Fruit fly (Drosophila melanogaster) whole organism, larva: ENCODE data around the gene Nle.

Experiments used
- noc ChIP-seq: fragments of 200-800 bp; sonication (Bioruptor generic); optimal IDR thresholded peaks from 3 replicates; lab custom pipeline; 2019; ENCODE audit warnings: missing biosample characterization, mild to moderate bottlenecking, missing genetic modification characterization, moderate library complexity

The Nle gene

DNA sequence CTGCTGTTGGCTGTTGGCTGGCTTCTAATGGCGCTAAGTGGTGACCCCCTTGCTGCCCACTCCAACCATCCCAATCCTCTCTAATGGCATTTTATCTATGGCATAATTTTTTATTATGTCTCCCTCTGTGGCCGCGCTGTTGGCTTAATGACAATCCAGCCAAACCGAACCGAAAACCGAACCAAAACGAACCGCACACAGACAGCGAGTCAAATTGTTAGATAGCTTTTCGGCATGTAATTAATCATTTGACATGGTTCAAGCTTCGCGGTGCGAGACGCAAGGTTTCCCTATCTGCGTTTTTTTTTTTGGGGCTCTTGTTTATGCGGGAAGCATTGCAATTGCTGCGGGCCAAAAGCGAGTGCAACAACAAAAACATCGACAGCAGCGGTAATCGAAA, 40.2 kb downstream of the Nle start:
- TF ChIP-seq noc = no peak

- TF ChIP-seq noc = no peak
Measured at dm6 chr2L:526924-527307, 41.0 kb downstream of the Nle start.

DNA sequence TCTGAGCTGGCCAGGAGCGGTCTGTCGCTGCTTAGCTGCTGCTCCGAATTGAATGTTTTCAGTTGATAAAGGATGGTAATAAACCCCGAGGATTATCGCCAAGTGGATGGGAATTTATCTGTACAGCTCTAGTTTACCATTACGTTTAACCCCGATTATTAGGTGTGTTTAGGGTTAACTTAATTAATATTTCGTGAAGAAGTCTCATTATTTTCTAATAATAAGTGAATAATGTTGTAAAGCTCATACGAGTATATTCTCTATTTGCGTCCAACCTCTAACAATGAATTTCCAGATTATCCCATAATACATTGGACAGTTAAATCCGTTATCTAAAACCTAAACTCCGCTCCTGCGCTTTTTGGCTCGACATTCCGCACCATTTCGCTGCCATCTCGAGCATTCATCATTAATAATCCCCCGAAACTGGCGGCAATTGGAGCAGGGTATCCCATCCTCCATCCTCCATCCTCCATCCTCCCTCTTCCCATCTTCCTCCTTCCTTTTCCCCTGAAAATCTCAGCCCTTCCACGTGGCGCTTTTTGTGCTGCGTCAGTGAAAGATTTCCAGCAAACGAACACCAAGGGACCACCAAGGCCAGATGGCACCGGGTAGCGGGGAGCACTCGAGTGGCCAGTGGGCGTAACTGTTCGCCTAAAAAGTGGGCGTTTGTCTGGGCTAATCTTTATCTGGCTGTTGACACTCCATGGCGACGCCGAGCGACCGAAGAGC, 41.6 kb downstream of the Nle start:
- no peak for TF ChIP-seq noc

- no peak for TF ChIP-seq noc
Measured at dm6 chr2L:525547-526180, 42.3 kb downstream of the Nle start.

- TF ChIP-seq noc = no peak
Measured at dm6 chr2L:524515-524920, 43.4 kb downstream of the Nle start.

DNA sequence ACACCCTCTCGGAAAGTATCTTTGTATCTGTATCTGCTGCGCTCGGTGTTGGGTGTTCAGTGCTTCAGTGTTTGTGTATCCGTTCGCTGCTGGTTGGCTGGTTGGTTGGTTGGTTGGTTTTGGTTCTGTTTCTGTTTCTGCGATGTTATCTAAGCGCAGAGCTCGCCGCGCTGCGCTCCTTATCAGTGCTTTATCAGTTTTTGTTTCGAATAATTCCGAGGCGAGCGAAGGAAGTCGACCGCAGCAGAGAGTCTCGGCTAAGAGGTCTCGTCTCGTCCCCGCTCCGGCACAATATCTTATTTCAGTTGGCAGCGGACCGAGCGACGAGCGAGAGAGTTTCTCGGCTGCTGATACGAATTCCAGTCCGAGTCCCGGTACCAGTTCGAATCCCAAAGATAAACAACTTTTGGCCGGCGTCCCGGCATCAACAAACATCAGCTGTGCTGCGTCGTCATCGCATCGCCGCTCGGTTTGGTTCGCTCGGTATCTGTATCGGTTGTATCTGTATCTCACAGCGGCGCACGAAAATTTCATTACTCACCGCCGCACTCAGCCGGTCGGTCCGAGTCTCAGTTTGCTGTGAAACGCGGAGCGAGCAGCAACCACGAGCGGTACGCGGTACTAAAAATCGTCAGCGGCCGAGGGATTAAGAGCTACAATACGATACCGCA, 44.6 kb downstream of the Nle start:
- peak; percentile 61 for TF ChIP-seq noc

dm6 chr2L:522752-523151, 45.2 kb downstream of the Nle start:
- no peak for TF ChIP-seq noc

DNA sequence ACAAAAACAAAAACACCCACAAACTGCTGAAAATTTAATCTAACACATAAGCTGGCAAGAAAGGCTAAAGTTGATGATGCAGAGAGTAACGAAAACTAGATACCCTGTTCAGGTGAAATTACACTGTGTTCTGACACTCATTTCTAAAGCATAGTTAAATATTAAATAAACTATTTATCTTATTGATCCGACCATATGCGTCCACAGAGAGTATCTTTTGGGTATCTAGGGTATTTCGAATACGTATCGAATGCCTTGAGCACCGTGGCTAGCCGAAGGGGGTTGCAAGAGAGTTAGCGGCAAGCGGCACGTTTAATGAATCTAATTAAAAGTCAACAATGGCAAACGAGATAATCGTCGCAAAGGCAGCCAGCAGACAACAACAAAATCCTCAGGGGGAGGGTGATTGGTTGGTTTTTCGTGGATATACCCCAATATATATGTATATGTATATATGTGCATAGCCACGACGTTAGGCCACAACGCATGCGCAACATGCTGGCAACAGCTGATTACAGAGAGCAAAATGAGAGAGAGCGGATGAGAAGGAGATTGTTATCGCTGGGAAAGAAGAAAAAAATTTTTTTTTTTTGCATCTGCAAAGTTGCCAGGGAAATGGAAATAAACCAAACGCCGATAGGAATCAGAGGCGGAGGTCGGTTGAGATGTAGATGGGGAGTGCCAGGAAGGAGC, 45.8 kb downstream of the Nle start:
- peak; percentile 18 for TF ChIP-seq noc

DNA sequence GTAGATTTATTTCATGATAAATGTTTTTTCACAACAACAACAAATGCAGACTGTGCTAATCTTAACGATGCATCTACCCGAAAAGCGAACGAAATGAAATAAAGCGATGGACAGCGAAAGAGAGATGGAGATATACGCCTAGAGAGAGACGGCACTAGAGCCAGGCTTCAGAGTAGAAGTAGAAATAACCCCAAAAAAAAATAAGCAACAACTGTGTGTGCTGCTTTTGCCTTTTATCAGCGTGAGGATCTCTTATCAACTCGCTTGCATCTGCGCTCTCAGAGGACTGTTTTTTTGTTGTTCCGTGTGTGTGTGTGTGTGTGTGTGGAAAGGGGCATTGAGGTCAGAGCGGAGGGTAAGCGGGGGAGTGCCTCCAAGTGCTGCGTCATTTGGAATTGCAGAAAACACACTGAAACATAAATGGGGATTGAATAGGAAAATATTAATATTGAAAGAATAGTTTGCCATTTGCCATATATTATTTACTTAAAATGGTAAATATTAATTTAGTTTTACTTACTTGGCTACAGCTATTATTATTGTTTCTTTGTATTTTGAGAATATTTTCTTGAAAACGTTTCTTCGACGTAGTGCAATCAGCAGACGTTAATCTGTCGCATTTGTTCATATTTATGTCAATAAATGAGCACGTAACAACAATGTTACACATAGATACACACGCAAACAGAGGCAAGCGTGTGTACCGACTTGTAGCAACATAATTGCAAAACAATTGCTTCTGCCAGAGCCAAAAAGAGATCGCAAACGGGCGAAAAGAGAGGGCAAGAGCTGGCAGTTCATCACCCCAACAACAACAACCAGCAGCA, 46.7 kb downstream of the Nle start:
- no peak for TF ChIP-seq noc

- no peak for TF ChIP-seq noc
Measured at dm6 chr2L:520331-521000, 47.5 kb downstream of the Nle start.

DNA sequence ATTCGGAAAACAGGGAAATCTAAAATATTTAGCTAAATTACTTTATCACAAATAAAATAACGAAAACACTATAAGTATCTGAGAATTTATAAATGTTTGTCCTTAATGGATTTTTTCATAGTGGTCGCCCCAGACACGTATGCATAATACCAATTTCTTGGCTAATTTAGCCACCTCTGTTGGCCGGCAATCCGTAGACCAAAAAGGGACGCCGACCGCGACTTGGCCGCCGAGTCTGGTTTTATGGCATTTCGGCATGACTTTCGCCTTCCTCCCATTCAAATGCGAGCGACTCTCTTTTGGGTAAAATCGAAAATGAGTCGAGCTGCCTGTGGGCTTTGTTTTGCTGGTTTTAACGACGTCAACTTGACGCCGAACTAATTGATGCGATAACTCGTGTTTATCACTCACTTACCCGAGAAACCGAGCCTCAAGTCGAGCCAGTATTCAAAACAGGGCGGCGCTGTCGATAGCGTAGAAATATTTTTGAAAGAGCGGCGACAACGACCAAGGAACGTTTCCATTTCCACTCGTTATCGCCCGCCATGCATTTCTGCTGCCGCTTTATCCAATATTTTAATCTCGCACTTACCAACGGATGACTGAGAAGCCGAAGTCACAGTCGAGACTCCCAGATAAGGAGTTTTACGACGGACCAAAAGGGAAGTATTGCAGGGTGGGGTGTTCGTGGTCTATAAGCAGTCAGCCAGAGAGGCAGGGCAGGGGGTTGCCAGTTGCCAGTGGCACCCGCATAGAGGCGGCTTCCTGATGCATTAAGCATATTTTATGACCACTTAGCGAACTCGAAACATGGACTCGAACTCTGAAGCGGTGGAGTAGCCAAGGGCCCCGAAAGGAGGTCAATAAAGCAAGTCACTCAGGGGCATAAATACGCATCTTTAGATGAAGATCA, 48.7 kb downstream of the Nle start:
- TF ChIP-seq noc = no peak

DNA sequence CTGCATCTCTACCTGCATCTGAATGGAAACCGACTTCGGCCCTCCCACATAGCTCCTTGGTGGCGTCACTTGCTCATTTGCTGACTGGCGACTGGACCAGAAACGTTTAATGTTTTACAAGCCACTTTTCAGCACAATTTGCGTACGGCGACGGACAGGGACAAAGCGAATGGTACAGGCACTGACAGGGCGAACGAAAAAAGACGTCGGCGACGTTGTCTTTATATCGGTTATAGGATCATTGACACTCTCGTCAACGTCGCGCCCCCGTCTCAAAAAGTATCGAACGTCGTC, 49.4 kb downstream of the Nle start:
- TF ChIP-seq noc = no peak

- TF ChIP-seq noc = no peak
Measured at dm6 chr2L:517911-518619, 49.9 kb downstream of the Nle start.
